Worm (Caenorhabditis elegans): ENCODE measurements around the gene fbxb-22.

Gene fbxb-22

ce11 chrIII:11847014-11847413 is 36.5 kb downstream of the fbxb-22 start:
- TF ChIP-seq unc-62 (GFP tag; optimal IDR thresholded peaks at IDR 0.05) (no peak), nfya-1 (tag; optimal IDR thresholded peaks at IDR 0.05; ENCODE audit: insufficient read depth) (peak; percentile 45), ceh-28 (tag; optimal IDR thresholded peaks at IDR 0.05) (peak; percentile 61), zag-1 (tag; optimal IDR thresholded peaks at IDR 0.05) (no peak), lin-15B (tag; optimal IDR thresholded peaks at IDR 0.05) (no peak), lin-39 (tag; optimal IDR thresholded peaks at IDR 0.05) (no peak)

ce11 chrIII:11846365-11846764 is 37.2 kb downstream of the fbxb-22 start, which contains the start of gene ntl-3:
ntl-3 (minus strand) TSS chrIII:11846465.
- no peak for TF ChIP-seq R02D3.7 (tag; optimal IDR thresholded peaks at IDR 0.05)
- TF ChIP-seq ceh-16 (tag; optimal IDR thresholded peaks at IDR 0.05) = no peak
- TF ChIP-seq nhr-76 (tag; optimal IDR thresholded peaks at IDR 0.05) = no peak
- TF ChIP-seq lin-15B (tag; optimal IDR thresholded peaks at IDR 0.05) = no peak
- TF ChIP-seq mml-1 (tag; optimal IDR thresholded peaks at IDR 0.05) = no peak
- TF ChIP-seq ztf-11 (tag; optimal IDR thresholded peaks at IDR 0.05) = no peak
- no peak for TF ChIP-seq egl-27 (tag; optimal IDR thresholded peaks at IDR 0.05)
- no peak for TF ChIP-seq nhr-23 (tag; optimal IDR thresholded peaks at IDR 0.05)
- TF ChIP-seq fkh-2 (tag; optimal IDR thresholded peaks at IDR 0.05) = no peak
- no peak for TF ChIP-seq elt-3 (tag; optimal IDR thresholded peaks at IDR 0.05)
- no peak for TF ChIP-seq lin-39 (tag; optimal IDR thresholded peaks at IDR 0.05)
- no peak for TF ChIP-seq nhr-67 (tag; optimal IDR thresholded peaks at IDR 0.05)
- TF ChIP-seq eor-1 (tag; optimal IDR thresholded peaks at IDR 0.05) = no peak
- no peak for TF ChIP-seq ztf-4 (tag; optimal IDR thresholded peaks at IDR 0.05)
- no peak for TF ChIP-seq unc-39 (tag; optimal IDR thresholded peaks at IDR 0.05)
- no peak for TF ChIP-seq egl-5 (tag; optimal IDR thresholded peaks at IDR 0.05)
- no peak for TF ChIP-seq zag-1 (tag; optimal IDR thresholded peaks at IDR 0.05)
- no peak for TF ChIP-seq nhr-28 (tag; optimal IDR thresholded peaks at IDR 0.05)
- no peak for TF ChIP-seq skn-1 (tag; optimal IDR thresholded peaks at IDR 0.05)

ce11 chrIII:11843007-11843406 is 40.5 kb downstream of the fbxb-22 start:
- no peak for TF ChIP-seq elt-1 (tag; optimal IDR thresholded peaks at IDR 0.05)

- TF ChIP-seq nhr-11 (tag; optimal IDR thresholded peaks at IDR 0.05) = no peak
- TF ChIP-seq sea-2 (GFP tag; optimal IDR thresholded peaks at IDR 0.05) = no peak
- no peak for TF ChIP-seq egl-27 (tag; optimal IDR thresholded peaks at IDR 0.05)
- TF ChIP-seq unc-39 (tag; optimal IDR thresholded peaks at IDR 0.05) = no peak
These were observed 41.8 kb downstream of the fbxb-22 start for ce11 chrIII:11841728-11842127.

- TF ChIP-seq nfya-1 (tag; optimal IDR thresholded peaks at IDR 0.05; ENCODE audit: insufficient read depth) (peak; percentile 21), zag-1 (tag; optimal IDR thresholded peaks at IDR 0.05) (no peak), nhr-76 (tag; optimal IDR thresholded peaks at IDR 0.05) (no peak), mdl-1 (tag; optimal IDR thresholded peaks at IDR 0.05) (no peak), nhr-23 (tag; optimal IDR thresholded peaks at IDR 0.05) (no peak), fos-1 (tag; optimal IDR thresholded peaks at IDR 0.05) (no peak), daf-12 (tag; optimal IDR thresholded peaks at IDR 0.05) (no peak), hmg-11 (tag; optimal IDR thresholded peaks at IDR 0.05) (peak; percentile 8), pqm-1 (tag; optimal IDR thresholded peaks at IDR 0.05) (no peak), skn-1 (tag; optimal IDR thresholded peaks at IDR 0.05) (peak; percentile 92)
These were observed 46.8 kb downstream of the fbxb-22 start for ce11 chrIII:11836734-11837133.

ce11 chrIII:11836054-11836453 is 47.5 kb downstream of the fbxb-22 start:
- peak; percentile 13 for TF ChIP-seq egl-5 (tag; optimal IDR thresholded peaks at IDR 0.05)
- no peak for TF ChIP-seq nhr-25 (tag; optimal IDR thresholded peaks at IDR 0.05)
- no peak for TF ChIP-seq ztf-11 (tag; optimal IDR thresholded peaks at IDR 0.05)
- no peak for TF ChIP-seq R02D3.7 (tag; optimal IDR thresholded peaks at IDR 0.05)
- TF ChIP-seq nhr-11 (tag; optimal IDR thresholded peaks at IDR 0.05) = no peak
- no peak for TF ChIP-seq elt-3 (tag; optimal IDR thresholded peaks at IDR 0.05)
- TF ChIP-seq pha-4 (tag; optimal IDR thresholded peaks at IDR 0.05) = peak; percentile 7
- TF ChIP-seq lsy-12 (tag; optimal IDR thresholded peaks at IDR 0.05) = no peak
- no peak for TF ChIP-seq eor-1 (tag; optimal IDR thresholded peaks at IDR 0.05)
- TF ChIP-seq nhr-76 (tag; optimal IDR thresholded peaks at IDR 0.05) = no peak
- TF ChIP-seq jun-1 (tag; optimal IDR thresholded peaks at IDR 0.05) = no peak
- TF ChIP-seq ceh-28 (tag; optimal IDR thresholded peaks at IDR 0.05) = no peak
- peak; percentile 51 for TF ChIP-seq nfya-1 (tag; optimal IDR thresholded peaks at IDR 0.05; ENCODE audit: insufficient read depth)
- no peak for TF ChIP-seq lin-15B (tag; optimal IDR thresholded peaks at IDR 0.05)
- TF ChIP-seq sea-2 (GFP tag; optimal IDR thresholded peaks at IDR 0.05) = no peak
- no peak for TF ChIP-seq ZK546.5 (tag; optimal IDR thresholded peaks at IDR 0.05)
- no peak for TF ChIP-seq daf-12 (tag; optimal IDR thresholded peaks at IDR 0.05)
- no peak for TF ChIP-seq nhr-12 (tag; optimal IDR thresholded peaks at IDR 0.05)

Measured in whole organism, L3 larva.